Fruit fly (Drosophila melanogaster): Measurements from ENCODE around the gene MTPAP.

dm6 chrX:1321043-1321442 lies 28.1 kb downstream of the MTPAP start:
- TF ChIP-seq ttk (optimal IDR thresholded peaks at IDR 0.05) = no peak
- no peak for TF ChIP-seq psq (optimal IDR thresholded peaks at IDR 0.05)
